Worm (Caenorhabditis elegans) whole organism, late embryonic: ENCODE data around the gene C05E11.2.
A peak's percentile ranks its signal among the peaks of the same experiment; 100 is the strongest.

Experiments used
- F13H6.1 ChIP-seq: sonication (generic microtip); optimal IDR thresholded peaks from 2 replicates; lab custom pipeline; 2016; ENCODE audit warnings: missing genetic modification characterization, missing compliant biosample characterization
- K02D7.2 ChIP-seq: sonication (generic microtip); optimal IDR thresholded peaks from 2 replicates; lab custom pipeline; 2017; ENCODE audit warnings: mild to moderate bottlenecking, missing genetic modification characterization, missing compliant biosample characterization
- K09A11.1 ChIP-seq: sonication (generic microtip); optimal IDR thresholded peaks from 2 replicates; lab custom pipeline; 2017; ENCODE audit warnings: antibody characterized with exemption, mild to moderate bottlenecking, missing genetic modification characterization, missing compliant biosample characterization; ENCODE audit not compliant: insufficient read depth
- ahr-1 ChIP-seq: sonication (generic microtip); optimal IDR thresholded peaks from 2 replicates; lab custom pipeline; 2016; ENCODE audit warnings: missing genetic modification characterization, missing compliant biosample characterization
- ama-1 ChIP-seq: fragments of 150-350 bp; optimal IDR thresholded peaks from 2 replicates; lab custom pipeline; 2014
- ceh-18 ChIP-seq: sonication (generic microtip); optimal IDR thresholded peaks from 2 replicates; lab custom pipeline; 2016; ENCODE audit warnings: missing genetic modification characterization, missing compliant biosample characterization
- ceh-2 ChIP-seq: sonication (generic microtip); optimal IDR thresholded peaks from 2 replicates; lab custom pipeline; 2016; ENCODE audit warnings: missing genotype, missing genetic modification characterization, missing compliant biosample characterization
- ceh-24 ChIP-seq: sonication (generic microtip); optimal IDR thresholded peaks from 2 replicates; lab custom pipeline; 2016; ENCODE audit warnings: mild to moderate bottlenecking, missing genetic modification characterization, missing compliant biosample characterization
- ceh-30 ChIP-seq: fragments of 150-350 bp; optimal IDR thresholded peaks from 2 replicates; lab custom pipeline; 2014; ENCODE audit warnings: missing biosample characterization, missing genetic modification characterization
- ceh-48 ChIP-seq: sonication (generic microtip); optimal IDR thresholded peaks from 2 replicates; lab custom pipeline; 2016; ENCODE audit warnings: missing genetic modification characterization, inconsistent platforms, missing compliant biosample characterization
- ceh-6 ChIP-seq: fragments of 200-800 bp; sonication (Bioruptor generic); optimal IDR thresholded peaks from 2 replicates; lab custom pipeline; 2018; ENCODE audit warnings: mild to moderate bottlenecking, missing genetic modification characterization, missing compliant biosample characterization
- dve-1 ChIP-seq: sonication (generic microtip); optimal IDR thresholded peaks from 2 replicates; lab custom pipeline; 2017; ENCODE audit warnings: antibody characterized with exemption, mild to moderate bottlenecking, missing genetic modification characterization, missing compliant biosample characterization
- elt-2 ChIP-seq: sonication (generic microtip); optimal IDR thresholded peaks from 2 replicates; lab custom pipeline; 2016; ENCODE audit warnings: missing genetic modification reagents, missing genetic modification characterization, missing compliant biosample characterization
- elt-4 ChIP-seq: sonication (generic microtip); optimal IDR thresholded peaks from 2 replicates; lab custom pipeline; 2016; ENCODE audit warnings: missing genetic modification characterization, missing compliant biosample characterization
- ets-4 ChIP-seq: sonication (generic microtip); optimal IDR thresholded peaks from 2 replicates; lab custom pipeline; 2016; ENCODE audit warnings: missing genetic modification characterization, missing compliant biosample characterization
- eyg-1 ChIP-seq: sonication (generic microtip); optimal IDR thresholded peaks from 2 replicates; lab custom pipeline; 2016; ENCODE audit warnings: missing genotype, missing genetic modification characterization, missing compliant biosample characterization
- fkh-10 ChIP-seq: fragments of 150-350 bp; optimal IDR thresholded peaks from 2 replicates; lab custom pipeline; 2014; ENCODE audit warnings: missing biosample characterization, missing genetic modification reagents, missing genetic modification characterization
- hlh-6 ChIP-seq: sonication (generic microtip); optimal IDR thresholded peaks from 2 replicates; lab custom pipeline; 2016; ENCODE audit warnings: missing genotype, missing genetic modification characterization, missing compliant biosample characterization
- hlh-8 ChIP-seq: sonication (generic microtip); optimal IDR thresholded peaks from 2 replicates; lab custom pipeline; 2016; ENCODE audit warnings: missing genotype, missing genetic modification characterization, missing compliant biosample characterization
- lin-11 ChIP-seq: fragments of 200-800 bp; sonication (Bioruptor generic); optimal IDR thresholded peaks from 2 replicates; lab custom pipeline; 2018; ENCODE audit warnings: mild to moderate bottlenecking, missing genetic modification characterization, missing compliant biosample characterization
- mec-3 ChIP-seq: sonication (generic microtip); optimal IDR thresholded peaks from 2 replicates; lab custom pipeline; 2016; ENCODE audit warnings: borderline replicate concordance, missing genetic modification characterization, missing compliant biosample characterization
- nfya-1 ChIP-seq: sonication (generic microtip); optimal IDR thresholded peaks from 2 replicates; lab custom pipeline; 2017; ENCODE audit warnings: missing genetic modification characterization, mild to moderate bottlenecking, missing compliant biosample characterization, antibody characterized with exemption, moderate library complexity
- nhr-232 ChIP-seq: sonication (generic microtip); optimal IDR thresholded peaks from 2 replicates; lab custom pipeline; 2016; ENCODE audit warnings: missing genetic modification characterization, missing compliant biosample characterization
- pat-9 ChIP-seq: fragments of 200-800 bp; sonication (Bioruptor generic); optimal IDR thresholded peaks from 2 replicates; lab custom pipeline; 2018; ENCODE audit warnings: mild to moderate bottlenecking, missing genetic modification characterization, moderate library complexity, missing compliant biosample characterization
- rnt-1 ChIP-seq: sonication (generic microtip); optimal IDR thresholded peaks from 2 replicates; lab custom pipeline; 2016; ENCODE audit warnings: missing genetic modification characterization, missing compliant biosample characterization
- sdc-2 ChIP-seq: sonication (generic microtip); optimal IDR thresholded peaks from 2 replicates; lab custom pipeline; 2016; ENCODE audit warnings: missing genotype, missing genetic modification characterization, missing compliant biosample characterization
- sox-4 ChIP-seq: sonication (generic microtip); optimal IDR thresholded peaks from 2 replicates; lab custom pipeline; 2017; ENCODE audit warnings: mild to moderate bottlenecking, missing genetic modification characterization, inconsistent platforms, missing compliant biosample characterization
- tbx-2 ChIP-seq: sonication (generic microtip); optimal IDR thresholded peaks from 2 replicates; lab custom pipeline; 2016; ENCODE audit warnings: missing genetic modification characterization, missing compliant biosample characterization
- unc-3 ChIP-seq, 2 experiments: fragments of 200-800 bp in 1 of 2; sonication (Bioruptor generic) in 1 of 2; sonication (generic microtip) in 1 of 2; conservative IDR thresholded peaks in 1 of 2; optimal IDR thresholded peaks in 1 of 2; 2 replicates each; pipeline versions ENCODE4 v1.3.6 to Lab custom; 2016 to 2022; ENCODE audit warnings: missing compliant biosample characterization in 2 of 2, missing genetic modification characterization in 2 of 2, missing genetic modification reagents in 1 of 2
- unc-55 ChIP-seq: sonication (generic microtip); optimal IDR thresholded peaks from 2 replicates; lab custom pipeline; 2017; ENCODE audit warnings: missing biosample characterization, missing genetic modification reagents, missing genetic modification characterization
- unc-86 ChIP-seq: sonication (generic microtip); optimal IDR thresholded peaks from 2 replicates; lab custom pipeline; 2016; ENCODE audit warnings: missing genetic modification characterization, missing compliant biosample characterization

C05E11.2 gene

ce11 chrX:4635643-4636042 lies 48.9 kb downstream of the C05E11.2 start (continued):
- TF ChIP-seq ceh-24 (tag; lab: Kevin White, UChicago) (no peak), elt-2 (tag; lab: Kevin White, UChicago) (no peak), unc-55 (peak; percentile 68), elt-4 (tag; lab: Kevin White, UChicago) (no peak), rnt-1 (tag; lab: Kevin White, UChicago) (peak; percentile 33), ceh-30 (no peak), sdc-2 (peak; percentile 44), ceh-2 (peak; percentile 21), hlh-8 (no peak), ceh-6 (no peak), unc-3 (GFP tag; conservative IDR thresholded peaks at IDR 0.05; lab: Robert Waterston, UW) (no peak), unc-3 (tag; optimal IDR thresholded peaks at IDR 0.05; lab: Kevin White, UChicago) (no peak), tbx-2 (tag; lab: Kevin White, UChicago) (peak; percentile 40)

ce11 chrX:4636143-4636542 lies 49.4 kb downstream of the C05E11.2 start:
- no peak for TF ChIP-seq mec-3 (tag; lab: Kevin White, UChicago)
- no peak for TF ChIP-seq sox-4 (tag; lab: Kevin White, UChicago)
- no peak for TF ChIP-seq ama-1
- no peak for TF ChIP-seq K02D7.2 (tag; lab: Kevin White, UChicago)
- no peak for TF ChIP-seq ceh-18
- no peak for TF ChIP-seq ceh-48
- no peak for TF ChIP-seq hlh-6
- TF ChIP-seq ets-4: no peak
- TF ChIP-seq unc-86 (tag; lab: Kevin White, UChicago): no peak
- TF ChIP-seq ceh-2: no peak
- TF ChIP-seq dve-1 (tag; lab: Kevin White, UChicago): no peak
- no peak for TF ChIP-seq sdc-2
- no peak for TF ChIP-seq nhr-232 (tag; lab: Kevin White, UChicago)
- no peak for TF ChIP-seq nfya-1 (tag; lab: Kevin White, UChicago)
- TF ChIP-seq K09A11.1 (tag; lab: Kevin White, UChicago): no peak
- TF ChIP-seq ahr-1 (tag; lab: Kevin White, UChicago): no peak
- TF ChIP-seq F13H6.1: no peak
- TF ChIP-seq pat-9 (tag; lab: Kevin White, UChicago): no peak
- no peak for TF ChIP-seq eyg-1 (tag; lab: Kevin White, UChicago)
- TF ChIP-seq fkh-10 (GFP tag; lab: Kevin White, UChicago): no peak
- TF ChIP-seq, all 69 proteins: peak for 0

ce11 chrX:4636821-4637220 lies 50.1 kb downstream of the C05E11.2 start, which contains the start of gene hosl-1:
TSS of gene hosl-1 (plus strand) at chrX:4637121.
- TF ChIP-seq lin-11: no peak
- TF ChIP-seq dve-1 (tag; lab: Kevin White, UChicago): no peak
- no peak for TF ChIP-seq ceh-48
- no peak for TF ChIP-seq fkh-10 (GFP tag; lab: Kevin White, UChicago)
- no peak for TF ChIP-seq hlh-8
- TF ChIP-seq sdc-2: no peak
- TF ChIP-seq unc-55: no peak
- no peak for TF ChIP-seq unc-3 (GFP tag; conservative IDR thresholded peaks at IDR 0.05; lab: Robert Waterston, UW)
- no peak for TF ChIP-seq unc-3 (tag; optimal IDR thresholded peaks at IDR 0.05; lab: Kevin White, UChicago)
